Worm (Caenorhabditis elegans) whole organism, L4/young adult: ENCODE measurements around the gene F42G2.7.

Experiments used
- W03F9.2 ChIP-seq: fragments of 150-350 bp; optimal IDR thresholded peaks from 2 replicates; lab custom pipeline; 2014; ENCODE audit warnings: missing biosample characterization, missing genetic modification characterization
- him-1 ChIP-seq: sonication (generic microtip); optimal IDR thresholded peaks from 2 replicates; lab custom pipeline; 2016; ENCODE audit warnings: missing genotype, missing genetic modification reagents, missing genetic modification characterization, missing compliant biosample characterization

- no peak for TF ChIP-seq him-1 (tag; lab: Kevin White, UChicago)
- no peak for TF ChIP-seq W03F9.2 (tag; lab: Kevin White, UChicago)
These were observed 4.5 kb downstream of the F42G2.7 start for ce11 chrII:2422427-2422826.
